Fruit fly (Drosophila melanogaster) whole organism, prepupa: Measurements from ENCODE around the gene mRpL55.

Source experiments
- Blimp-1 ChIP-seq: fragments of 200-800 bp; sonication (Bioruptor generic); optimal IDR thresholded peaks from 3 replicates; lab custom pipeline; 2017; ENCODE audit warnings: missing biosample characterization, missing genetic modification characterization, mild to moderate bottlenecking, moderate library complexity, missing genetic modification reagents
- CG10631 ChIP-seq: fragments of 200-800 bp; sonication (Bioruptor generic); optimal IDR thresholded peaks from 2 replicates; lab custom pipeline; 2016; ENCODE audit warnings: missing biosample characterization, missing genetic modification characterization
- CG10669 ChIP-seq: fragments of 200-800 bp; sonication (Bioruptor generic); optimal IDR thresholded peaks from 3 replicates; lab custom pipeline; 2018; ENCODE audit warnings: missing biosample characterization, mild to moderate bottlenecking, missing genetic modification characterization, moderate library complexity
- CG11762 ChIP-seq: fragments of 200-800 bp; sonication (Bioruptor generic); optimal IDR thresholded peaks from 3 replicates; lab custom pipeline; 2016; ENCODE audit warnings: missing biosample characterization, missing genetic modification characterization; ENCODE audit not compliant: insufficient read depth
- CG3032 ChIP-seq: fragments of 200-800 bp; optimal IDR thresholded peaks from 2 replicates; lab custom pipeline; 2019; ENCODE audit warnings: missing biosample characterization, mild to moderate bottlenecking, missing genetic modification characterization, moderate library complexity
- CG31627 ChIP-seq: fragments of 200-800 bp; sonication (Bioruptor generic); optimal IDR thresholded peaks from 3 replicates; lab custom pipeline; 2016; ENCODE audit warnings: missing biosample characterization, missing genetic modification characterization
- CG32006 ChIP-seq: fragments of 200-800 bp; sonication (Bioruptor generic); optimal IDR thresholded peaks from 3 replicates; lab custom pipeline; 2017; ENCODE audit warnings: missing biosample characterization, mild to moderate bottlenecking, missing genetic modification characterization
- CG3919 ChIP-seq: fragments of 200-800 bp; sonication (Bioruptor generic); optimal IDR thresholded peaks from 3 replicates; lab custom pipeline; 2016; ENCODE audit warnings: missing biosample characterization, missing genetic modification characterization
- CG6163 ChIP-seq: fragments of 200-800 bp; sonication (Bioruptor generic); IDR thresholded peaks from 3 replicates; pipeline ENCODE4 v1.3.6; 2022; ENCODE audit warnings: missing biosample characterization, missing genetic modification characterization
- CG6792 ChIP-seq: fragments of 200-800 bp; sonication (Bioruptor generic); optimal IDR thresholded peaks from 3 replicates; lab custom pipeline; 2016; ENCODE audit warnings: missing biosample characterization, missing genetic modification characterization
- CG6808 ChIP-seq: fragments of 200-800 bp; sonication (Bioruptor generic); optimal IDR thresholded peaks from 3 replicates; lab custom pipeline; 2017; ENCODE audit warnings: missing biosample characterization, missing genetic modification characterization, mild to moderate bottlenecking, moderate library complexity, missing genetic modification reagents
- CG6854 ChIP-seq: fragments of 200-800 bp; sonication (Bioruptor generic); optimal IDR thresholded peaks from 2 replicates; lab custom pipeline; 2017; ENCODE audit warnings: missing biosample characterization, mild to moderate bottlenecking, missing genetic modification characterization
- CG8119 ChIP-seq: fragments of 200-800 bp; sonication (Bioruptor generic); IDR thresholded peaks from 3 replicates; pipeline ENCODE4 v1.3.6; 2022; ENCODE audit warnings: missing biosample characterization, missing genetic modification characterization
- CG8632 ChIP-seq: fragments of 200-800 bp; sonication (Bioruptor generic); optimal IDR thresholded peaks from 3 replicates; lab custom pipeline; 2016; ENCODE audit warnings: missing biosample characterization, missing genetic modification characterization
- Eip75B ChIP-seq: fragments of 200-800 bp; sonication (Bioruptor generic); optimal IDR thresholded peaks from 3 replicates; lab custom pipeline; 2016; ENCODE audit warnings: missing biosample characterization, missing genetic modification characterization
- Eip78C ChIP-seq: fragments of 200-800 bp; sonication (Bioruptor generic); peaks from one replicate; lab custom pipeline; 2016; ENCODE audit warnings: missing biosample characterization, missing genetic modification characterization
- Ets21C ChIP-seq: fragments of 200-800 bp; sonication (Bioruptor generic); optimal IDR thresholded peaks from 3 replicates; lab custom pipeline; 2016; ENCODE audit warnings: missing biosample characterization, missing genetic modification characterization
- Ets96B ChIP-seq: fragments of 200-800 bp; optimal IDR thresholded peaks from 2 replicates; lab custom pipeline; 2019; ENCODE audit warnings: missing biosample characterization, mild to moderate bottlenecking, missing genetic modification characterization, moderate library complexity
- Gug ChIP-seq: fragments of 200-800 bp; sonication (Bioruptor generic); IDR thresholded peaks from 2 replicates; pipeline ENCODE4 v1.3.6; 2022; ENCODE audit warnings: missing biosample characterization, missing genetic modification characterization
- Hr39 ChIP-seq: fragments of 200-800 bp; sonication (Bioruptor generic); optimal IDR thresholded peaks from 2 replicates; lab custom pipeline; 2016; ENCODE audit warnings: missing biosample characterization, missing genetic modification characterization
- Hr4 ChIP-seq: fragments of 200-800 bp; sonication (Bioruptor generic); optimal IDR thresholded peaks from 3 replicates; lab custom pipeline; 2016; ENCODE audit warnings: missing biosample characterization, missing genetic modification characterization
- Lpt ChIP-seq: fragments of 200-800 bp; sonication (Bioruptor generic); optimal IDR thresholded peaks from 3 replicates; lab custom pipeline; 2016; ENCODE audit warnings: missing biosample characterization, missing genetic modification characterization
- Met ChIP-seq: fragments of 200-800 bp; sonication (Bioruptor generic); optimal IDR thresholded peaks from 3 replicates; lab custom pipeline; 2016; ENCODE audit warnings: missing biosample characterization, missing genetic modification characterization
- OdsH ChIP-seq: fragments of 200-800 bp; sonication (Bioruptor generic); optimal IDR thresholded peaks from 3 replicates; lab custom pipeline; 2016; ENCODE audit warnings: missing biosample characterization, missing genetic modification characterization
- Smox ChIP-seq: fragments of 200-800 bp; sonication (Bioruptor generic); optimal IDR thresholded peaks from 3 replicates; lab custom pipeline; 2016; ENCODE audit warnings: missing biosample characterization, missing genetic modification characterization
- Sox102F ChIP-seq: fragments of 200-800 bp; sonication (Bioruptor generic); optimal IDR thresholded peaks from 2 replicates; lab custom pipeline; 2016; ENCODE audit warnings: missing biosample characterization, mild to moderate bottlenecking, missing genetic modification characterization
- Sox14 ChIP-seq: fragments of 200-800 bp; sonication (Bioruptor generic); optimal IDR thresholded peaks from 3 replicates; lab custom pipeline; 2016; ENCODE audit warnings: missing biosample characterization, missing genetic modification characterization
- Sox15 ChIP-seq: fragments of 200-800 bp; sonication (Bioruptor generic); optimal IDR thresholded peaks from 3 replicates; lab custom pipeline; 2016; ENCODE audit warnings: missing biosample characterization, missing genetic modification characterization
- acj6 ChIP-seq: fragments of 200-800 bp; sonication (Bioruptor generic); optimal IDR thresholded peaks from 3 replicates; lab custom pipeline; 2016; ENCODE audit warnings: missing biosample characterization, missing genetic modification characterization
- cyc ChIP-seq: fragments of 200-800 bp; sonication (Bioruptor generic); optimal IDR thresholded peaks from 3 replicates; lab custom pipeline; 2016; ENCODE audit warnings: missing biosample characterization, missing genetic modification characterization
- dsx ChIP-seq: fragments of 200-800 bp; optimal IDR thresholded peaks from 3 replicates; lab custom pipeline; 2019; ENCODE audit warnings: missing biosample characterization, mild to moderate bottlenecking, missing genetic modification characterization, moderate library complexity; ENCODE audit not compliant: poor library complexity, severe bottlenecking
- esn ChIP-seq: fragments of 200-800 bp; sonication (Bioruptor generic); optimal IDR thresholded peaks from 2 replicates; lab custom pipeline; 2016; ENCODE audit warnings: missing biosample characterization, mild to moderate bottlenecking, missing genetic modification characterization, moderate library complexity
- fd59A ChIP-seq: fragments of 200-800 bp; sonication (Bioruptor generic); optimal IDR thresholded peaks from 2 replicates; lab custom pipeline; 2017; ENCODE audit warnings: missing biosample characterization, mild to moderate bottlenecking, missing genetic modification characterization, missing genetic modification reagents
- fd85E ChIP-seq: fragments of 200-800 bp; sonication (Bioruptor generic); optimal IDR thresholded peaks from 3 replicates; lab custom pipeline; 2016; ENCODE audit warnings: missing biosample characterization, missing genetic modification characterization
- fkh ChIP-seq: fragments of 200-800 bp; sonication (Bioruptor generic); optimal IDR thresholded peaks from 3 replicates; lab custom pipeline; 2017; ENCODE audit warnings: missing biosample characterization, mild to moderate bottlenecking, missing genetic modification characterization, moderate library complexity
- lz ChIP-seq: fragments of 200-800 bp; sonication (Bioruptor generic); optimal IDR thresholded peaks from 3 replicates; lab custom pipeline; 2016; ENCODE audit warnings: missing biosample characterization, missing genetic modification characterization
- net ChIP-seq: fragments of 200-800 bp; sonication (Bioruptor generic); optimal IDR thresholded peaks from 3 replicates; lab custom pipeline; 2016; ENCODE audit warnings: missing biosample characterization, missing genetic modification characterization
- pdm3 ChIP-seq: fragments of 200-800 bp; sonication (Bioruptor generic); optimal IDR thresholded peaks from 3 replicates; lab custom pipeline; 2016; ENCODE audit warnings: missing biosample characterization, missing genetic modification characterization
- salr ChIP-seq, 2 experiments: fragments of 200-800 bp; sonication (Bioruptor generic); optimal IDR thresholded peaks; 3 replicates each; lab custom pipeline; 2016 to 2018; ENCODE audit warnings: missing biosample characterization in 2 of 2, missing genetic modification characterization in 2 of 2, mild to moderate bottlenecking in 1 of 2
- spab ChIP-seq: fragments of 200-800 bp; sonication (Bioruptor generic); optimal IDR thresholded peaks from 2 replicates; lab custom pipeline; 2017; ENCODE audit warnings: missing biosample characterization, mild to moderate bottlenecking, missing genetic modification characterization, missing genetic modification reagents
- svp ChIP-seq: fragments of 200-800 bp; sonication (Bioruptor generic); peaks from one replicate; lab custom pipeline; 2016; ENCODE audit warnings: missing biosample characterization, missing genetic modification characterization
- topi ChIP-seq: fragments of 200-800 bp; sonication (Bioruptor generic); optimal IDR thresholded peaks from 3 replicates; lab custom pipeline; 2016; ENCODE audit warnings: missing biosample characterization, missing genetic modification characterization
- vri ChIP-seq: fragments of 200-800 bp; sonication (Bioruptor generic); optimal IDR thresholded peaks from 3 replicates; lab custom pipeline; 2016; ENCODE audit warnings: missing biosample characterization, mild to moderate bottlenecking, missing genetic modification characterization

mRpL55 gene

dm6 chr3R:19094039-19094438, 666 bp downstream of the mRpL55 start, which contains the start of gene cdi (continued):
- TF ChIP-seq fd59A (GFP tag; lab: Kevin White, UChicago) (no peak), Ets96B (tag; lab: Kevin White, UChicago) (no peak), CG8632 (no peak), lz (GFP tag; lab: Kevin White, UChicago) (peak; percentile 12), OdsH (GFP tag; lab: Kevin White, UChicago) (no peak)

dm6 chr3R:19093127-19093812, 1.4 kb downstream of the mRpL55 start:
- no peak for TF ChIP-seq vri (GFP tag; lab: Kevin White, UChicago)
- TF ChIP-seq acj6 (GFP tag; lab: Kevin White, UChicago) = peak; percentile 20
- TF ChIP-seq CG3032 = peak; percentile 46
- TF ChIP-seq Lpt (GFP tag; lab: Kevin White, UChicago) = no peak
- peak; percentile 21 for TF ChIP-seq Sox14 (GFP tag; lab: Kevin White, UChicago)
- TF ChIP-seq Blimp-1 (GFP tag; lab: Kevin White, UChicago) = no peak
- TF ChIP-seq svp (GFP tag; lab: Kevin White, UChicago) = peak; percentile 83
- TF ChIP-seq CG31627 (GFP tag; lab: Kevin White, UChicago) = peak; percentile 6
- no peak for TF ChIP-seq CG6792 (GFP tag; lab: Kevin White, UChicago)
- TF ChIP-seq CG32006 = peak; percentile 53
- TF ChIP-seq lz (GFP tag; lab: Kevin White, UChicago) = no peak
- peak; percentile 13 for TF ChIP-seq CG6808
- peak; percentile 3 for TF ChIP-seq OdsH (GFP tag; lab: Kevin White, UChicago)
- TF ChIP-seq spab = no peak
- peak in 1 of 2 experiments; percentile 32 for TF ChIP-seq salr (GFP tag; optimal IDR thresholded peaks at IDR 0.05; lab: Kevin White, UChicago)
- TF ChIP-seq Hr4 (GFP tag; lab: Kevin White, UChicago) = no peak
- TF ChIP-seq cyc (GFP tag; lab: Kevin White, UChicago) = peak; percentile 28
- TF ChIP-seq net (GFP tag; lab: Kevin White, UChicago) = peak; percentile 8
- TF ChIP-seq Met (GFP tag; lab: Kevin White, UChicago) = peak; percentile 18
- no peak for TF ChIP-seq CG11762 (GFP tag; lab: Kevin White, UChicago)
- TF ChIP-seq CG8119 = no peak
- TF ChIP-seq Ets21C (GFP tag; lab: Kevin White, UChicago) = no peak
- TF ChIP-seq Eip78C = peak; percentile 62
- peak; percentile 40 for TF ChIP-seq Hr39
- TF ChIP-seq CG3919 (GFP tag; lab: Kevin White, UChicago) = peak; percentile 17
- no peak for TF ChIP-seq Sox15 (GFP tag; lab: Kevin White, UChicago)
- peak; percentile 28 for TF ChIP-seq Eip75B (GFP tag; lab: Kevin White, UChicago)
- TF ChIP-seq CG10631 (GFP tag; lab: Kevin White, UChicago) = peak; percentile 18
- TF ChIP-seq dsx (GFP tag; lab: Kevin White, UChicago) = no peak
- TF ChIP-seq fkh = no peak
- TF ChIP-seq fd85E (GFP tag; lab: Kevin White, UChicago) = no peak
- TF ChIP-seq CG6854 = no peak
- TF ChIP-seq Sox102F (GFP tag; lab: Kevin White, UChicago) = peak; percentile 27
- no peak for TF ChIP-seq Gug (GFP tag; lab: Robert Waterston, UW)
- peak; percentile 28 for TF ChIP-seq esn
- TF ChIP-seq topi = peak; percentile 12
- TF ChIP-seq CG10669 (GFP tag; lab: Kevin White, UChicago) = peak; percentile 10
- no peak for TF ChIP-seq Smox
- TF ChIP-seq CG6163 (GFP tag; lab: Robert Waterston, UW) = 0 out of 3 replicates have a peak, but pooled peaks have one; percentile 52
- TF ChIP-seq pdm3 = peak; percentile 34
